Worm (Caenorhabditis elegans): ENCODE results near the gene B0252.3.

- TF ChIP-seq nhr-12 (tag; optimal IDR thresholded peaks at IDR 0.05) (no peak), unc-39 (tag; optimal IDR thresholded peaks at IDR 0.05) (no peak), ztf-11 (tag; optimal IDR thresholded peaks at IDR 0.05) (no peak), ces-1 (GFP tag; optimal IDR thresholded peaks at IDR 0.05) (no peak), flh-1 (GFP tag; optimal IDR thresholded peaks at IDR 0.05) (no peak), lin-13 (tag; optimal IDR thresholded peaks at IDR 0.05) (no peak), snpc-4 (tag; optimal IDR thresholded peaks at IDR 0.05) (no peak), pha-4 (tag; optimal IDR thresholded peaks at IDR 0.05) (no peak), nhr-76 (tag; optimal IDR thresholded peaks at IDR 0.05) (no peak), nhr-28 (tag; optimal IDR thresholded peaks at IDR 0.05) (no peak), unc-62 (GFP tag; optimal IDR thresholded peaks at IDR 0.05) (no peak), mep-1 (tag; optimal IDR thresholded peaks at IDR 0.05) (no peak)
These were observed 47.5 kb downstream of the B0252.3 start for ce11 chrII:6860043-6860442.

All from whole organism, mixed stage, embryonic.